Worm (Caenorhabditis elegans) whole organism, young adult: ENCODE data around the gene srv-28.

Source experiments
- C17E4.6 ChIP-seq: fragments of 200-800 bp; sonication (Bioruptor generic); IDR thresholded peaks from 2 replicates; pipeline ENCODE4 v1.3.6; 2022; ENCODE audit warnings: missing genetic modification reagents, missing genetic modification characterization, missing compliant biosample characterization
- F33H1.4 ChIP-seq: fragments of 200-800 bp; sonication (Bioruptor generic); IDR thresholded peaks from 2 replicates; pipeline ENCODE4 v1.3.6; 2022; ENCODE audit warnings: missing genetic modification reagents, missing genetic modification characterization, missing compliant biosample characterization
- F57A8.1 ChIP-seq: fragments of 200-800 bp; sonication (Bioruptor generic); optimal IDR thresholded peaks from 2 replicates; lab custom pipeline; 2018; ENCODE audit warnings: mild to moderate bottlenecking, missing genetic modification characterization, moderate library complexity, missing compliant biosample characterization
- K12H6.12 ChIP-seq: fragments of 200-800 bp; sonication (Bioruptor generic); optimal IDR thresholded peaks from 2 replicates; lab custom pipeline; 2018; ENCODE audit warnings: mild to moderate bottlenecking, missing genetic modification characterization, missing compliant biosample characterization
- Y56A3A.18 ChIP-seq: fragments of 200-800 bp; sonication (Bioruptor generic); IDR thresholded peaks from 2 replicates; pipeline ENCODE4 v1.3.6; 2022; ENCODE audit warnings: missing genetic modification reagents, missing genetic modification characterization, missing compliant biosample characterization
- ZK185.1 ChIP-seq: sonication (generic microtip); optimal IDR thresholded peaks from 2 replicates; lab custom pipeline; 2016; ENCODE audit warnings: mild to moderate bottlenecking, missing genetic modification characterization, missing compliant biosample characterization; ENCODE audit not compliant: poor library complexity, severe bottlenecking
- ama-1 ChIP-seq, 3 experiments: fragments of 150-350 bp in 1 of 3; sonication (generic microtip) in 2 of 3; optimal IDR thresholded peaks; 2 replicates each; lab custom pipeline; 2014 to 2018; ENCODE audit warnings: missing biosample characterization in 2 of 3, missing genetic modification characterization in 2 of 3, missing genetic modification reagents in 2 of 3
- aptf-3 ChIP-seq: fragments of 200-800 bp; sonication (Bioruptor generic); IDR thresholded peaks from 2 replicates; pipeline ENCODE4 v1.3.6; 2022; ENCODE audit warnings: missing genetic modification characterization, missing compliant biosample characterization
- athp-1 ChIP-seq: sonication (generic microtip); optimal IDR thresholded peaks from 2 replicates; lab custom pipeline; 2017; ENCODE audit warnings: mild to moderate bottlenecking, missing genetic modification characterization, missing compliant biosample characterization
- attf-3 ChIP-seq: fragments of 200-800 bp; sonication (Bioruptor generic); conservative IDR thresholded peaks from 2 replicates; pipeline ENCODE4 v1.3.6; 2022; ENCODE audit warnings: missing genetic modification reagents, missing genetic modification characterization, missing compliant biosample characterization
- bed-2 ChIP-seq: fragments of 200-800 bp; sonication (Bioruptor generic); IDR thresholded peaks from 2 replicates; pipeline ENCODE4 v1.3.6; 2022; ENCODE audit warnings: missing genetic modification reagents, missing genetic modification characterization, missing compliant biosample characterization
- ceh-27 ChIP-seq: fragments of 200-800 bp; sonication (Bioruptor generic); optimal IDR thresholded peaks from 2 replicates; lab custom pipeline; 2018; ENCODE audit warnings: mild to moderate bottlenecking, missing genetic modification characterization, moderate library complexity, missing compliant biosample characterization
- ceh-40 ChIP-seq: fragments of 200-800 bp; sonication (Bioruptor generic); IDR thresholded peaks from 2 replicates; pipeline ENCODE4 v1.3.6; 2022; ENCODE audit warnings: missing genetic modification characterization, missing compliant biosample characterization
- ceh-91 ChIP-seq: fragments of 200-800 bp; sonication (Bioruptor generic); IDR thresholded peaks from 2 replicates; pipeline ENCODE4 v1.3.6; 2022; ENCODE audit warnings: missing genetic modification reagents, missing genetic modification characterization, missing compliant biosample characterization
- die-1 ChIP-seq: sonication (generic microtip); optimal IDR thresholded peaks from 2 replicates; lab custom pipeline; 2016; ENCODE audit warnings: missing genotype, mild to moderate bottlenecking, missing genetic modification characterization, missing compliant biosample characterization
- egl-44 ChIP-seq: fragments of 200-800 bp; sonication (Bioruptor generic); IDR thresholded peaks from 2 replicates; pipeline ENCODE4 v1.3.6; 2022; ENCODE audit warnings: missing genetic modification reagents, missing genetic modification characterization, missing compliant biosample characterization
- ekl-4 ChIP-seq: fragments of 200-800 bp; sonication (Bioruptor generic); IDR thresholded peaks from 2 replicates; pipeline ENCODE4 v1.3.6; 2022; ENCODE audit warnings: missing genetic modification reagents, missing genetic modification characterization, missing compliant biosample characterization
- fkh-3 ChIP-seq: sonication (generic microtip); optimal IDR thresholded peaks from 2 replicates; lab custom pipeline; 2016; ENCODE audit warnings: mild to moderate bottlenecking, missing genetic modification characterization, missing compliant biosample characterization
- gei-17 ChIP-seq: fragments of 200-800 bp; sonication (Bioruptor generic); optimal IDR thresholded peaks from 2 replicates; lab custom pipeline; 2018; ENCODE audit warnings: mild to moderate bottlenecking, missing genetic modification characterization, missing compliant biosample characterization
- hmg-20 ChIP-seq: fragments of 200-800 bp; sonication (Bioruptor generic); IDR thresholded peaks from 2 replicates; pipeline ENCODE4 v1.3.6; 2022; ENCODE audit warnings: missing genetic modification reagents, missing genetic modification characterization, missing compliant biosample characterization
- hrde-1 ChIP-seq: sonication (generic microtip); optimal IDR thresholded peaks from 2 replicates; lab custom pipeline; 2016; ENCODE audit warnings: missing genetic modification characterization, mild to moderate bottlenecking, missing compliant biosample characterization, moderate library complexity, missing genotype, missing genetic modification reagents, borderline replicate concordance
- lag-1 ChIP-seq: fragments of 200-800 bp; sonication (Bioruptor generic); IDR thresholded peaks from 2 replicates; pipeline ENCODE4 v1.3.6; 2022; ENCODE audit warnings: missing genetic modification reagents, missing genetic modification characterization, missing compliant biosample characterization
- lin-40 ChIP-seq: sonication (generic microtip); optimal IDR thresholded peaks from 2 replicates; lab custom pipeline; 2016; ENCODE audit warnings: missing genetic modification characterization, mild to moderate bottlenecking, missing compliant biosample characterization, missing genotype, missing genetic modification reagents
- lin-54 ChIP-seq: fragments of 200-800 bp; sonication (Bioruptor generic); optimal IDR thresholded peaks from 2 replicates; lab custom pipeline; 2018; ENCODE audit warnings: mild to moderate bottlenecking, missing genetic modification characterization, missing compliant biosample characterization
- lir-1 ChIP-seq: fragments of 200-800 bp; sonication (Bioruptor generic); conservative IDR thresholded peaks from 2 replicates; pipeline ENCODE4 v1.3.6; 2022; ENCODE audit warnings: missing genetic modification reagents, missing genetic modification characterization, missing compliant biosample characterization
- lsy-27 ChIP-seq: sonication (generic microtip); optimal IDR thresholded peaks from 2 replicates; lab custom pipeline; 2017; ENCODE audit warnings: missing genetic modification characterization, mild to moderate bottlenecking, missing compliant biosample characterization, antibody characterized with exemption, missing genotype, borderline replicate concordance; ENCODE audit not compliant: insufficient read depth
- madf-6 ChIP-seq: fragments of 200-800 bp; sonication (Bioruptor generic); IDR thresholded peaks from 2 replicates; pipeline ENCODE4 v1.3.6; 2022; ENCODE audit warnings: missing genetic modification reagents, missing genetic modification characterization, missing compliant biosample characterization
- mcd-1 ChIP-seq: fragments of 200-800 bp; sonication (Bioruptor generic); IDR thresholded peaks from 2 replicates; pipeline ENCODE4 v1.3.6; 2022; ENCODE audit warnings: missing genetic modification reagents, missing genetic modification characterization, missing compliant biosample characterization
- nfya-2 ChIP-seq: fragments of 200-800 bp; sonication (Bioruptor generic); IDR thresholded peaks from 2 replicates; pipeline ENCODE4 v1.3.6; 2022; ENCODE audit warnings: missing genetic modification reagents, missing genetic modification characterization, missing compliant biosample characterization
- nfyb-1 ChIP-seq: fragments of 200-800 bp; sonication (Bioruptor generic); IDR thresholded peaks from 2 replicates; pipeline ENCODE4 v1.3.6; 2022; ENCODE audit warnings: missing genetic modification reagents, missing genetic modification characterization, missing compliant biosample characterization
- nhr-179 ChIP-seq: sonication (generic microtip); optimal IDR thresholded peaks from 2 replicates; lab custom pipeline; 2016; ENCODE audit warnings: mild to moderate bottlenecking, missing genetic modification characterization, missing compliant biosample characterization
- pha-4 ChIP-seq: fragments of 150-350 bp; sonication (generic microtip); optimal IDR thresholded peaks from 2 replicates; lab custom pipeline; 2014; ENCODE audit warnings: missing biosample characterization, missing genetic modification reagents, missing genetic modification characterization
- repo-1 ChIP-seq: sonication (generic microtip); optimal IDR thresholded peaks from 2 replicates; lab custom pipeline; 2017; ENCODE audit warnings: mild to moderate bottlenecking, missing genetic modification characterization, missing compliant biosample characterization
- snpc-1.3 ChIP-seq: sonication (generic microtip); optimal IDR thresholded peaks from 2 replicates; lab custom pipeline; 2017; ENCODE audit warnings: missing genetic modification characterization, mild to moderate bottlenecking, missing compliant biosample characterization, antibody characterized with exemption, moderate library complexity, missing genotype, missing genetic modification reagents; ENCODE audit not compliant: insufficient read depth
- somi-1 ChIP-seq: fragments of 200-800 bp; sonication (Bioruptor generic); optimal IDR thresholded peaks from 2 replicates; lab custom pipeline; 2018; ENCODE audit warnings: mild to moderate bottlenecking, missing genetic modification characterization, missing compliant biosample characterization
- sptf-2 ChIP-seq: fragments of 200-800 bp; sonication (Bioruptor generic); optimal IDR thresholded peaks from 2 replicates; lab custom pipeline; 2018; ENCODE audit warnings: mild to moderate bottlenecking, missing genetic modification characterization, missing compliant biosample characterization
- ztf-18 ChIP-seq: sonication (generic microtip); optimal IDR thresholded peaks from 2 replicates; lab custom pipeline; 2016; ENCODE audit warnings: missing genotype, mild to moderate bottlenecking, missing genetic modification characterization, missing compliant biosample characterization
- ztf-22 ChIP-seq: fragments of 200-800 bp; sonication (Bioruptor generic); optimal IDR thresholded peaks from 2 replicates; lab custom pipeline; 2018; ENCODE audit warnings: mild to moderate bottlenecking, missing genetic modification characterization, moderate library complexity, missing compliant biosample characterization
- ztf-28 ChIP-seq: fragments of 200-800 bp; sonication (Bioruptor generic); IDR thresholded peaks from 2 replicates; pipeline ENCODE4 v1.3.6; 2022; ENCODE audit warnings: missing genetic modification reagents, missing genetic modification characterization, missing compliant biosample characterization

The srv-28 gene

DNA sequence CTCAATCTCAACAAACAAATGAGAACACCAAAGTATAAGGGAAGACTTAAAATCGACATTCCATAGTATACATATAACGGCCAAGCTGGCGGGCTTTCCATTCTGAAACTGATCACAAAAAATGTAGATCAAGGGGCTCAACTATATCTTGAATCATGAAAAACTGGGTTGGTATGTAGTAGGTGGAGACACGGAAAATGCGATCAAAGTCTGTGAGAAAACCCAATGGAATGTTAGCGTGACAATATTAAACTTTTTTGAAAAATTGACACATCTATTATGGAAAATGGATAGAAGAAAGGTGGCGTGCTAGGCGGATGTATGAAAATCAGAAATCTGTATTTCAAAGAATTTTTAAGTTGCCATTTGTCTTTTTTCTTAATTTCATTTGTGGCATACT lies at the start of gene srv-28:
srv-28 (minus strand) TSS at position 101 of the 400 bp plus-strand sequence.
- TF ChIP-seq lin-40 (tag; lab: Kevin White, UChicago) (no peak), nfya-2 (GFP tag; lab: Robert Waterston, UW) (no peak), F33H1.4 (GFP tag; lab: Robert Waterston, UW) (no peak), ztf-28 (GFP tag; lab: Robert Waterston, UW) (no peak), athp-1 (no peak), lsy-27 (no peak)
- TF ChIP-seq, all 124 proteins: peak for 0

ce11 chrIV:6307439-6307838 lies 44.3 kb upstream of the srv-28 start, which contains the start of gene csp-2:
Gene csp-2 (plus strand): TSS chrIV:6307739.
- TF ChIP-seq Y56A3A.18 (no peak), nhr-179 (tag; lab: Kevin White, UChicago) (no peak), attf-3 (GFP tag; lab: Robert Waterston, UW) (no peak), egl-44 (no peak), aptf-3 (GFP tag; lab: Robert Waterston, UW) (no peak), ekl-4 (GFP tag; lab: Robert Waterston, UW) (no peak)

DNA sequence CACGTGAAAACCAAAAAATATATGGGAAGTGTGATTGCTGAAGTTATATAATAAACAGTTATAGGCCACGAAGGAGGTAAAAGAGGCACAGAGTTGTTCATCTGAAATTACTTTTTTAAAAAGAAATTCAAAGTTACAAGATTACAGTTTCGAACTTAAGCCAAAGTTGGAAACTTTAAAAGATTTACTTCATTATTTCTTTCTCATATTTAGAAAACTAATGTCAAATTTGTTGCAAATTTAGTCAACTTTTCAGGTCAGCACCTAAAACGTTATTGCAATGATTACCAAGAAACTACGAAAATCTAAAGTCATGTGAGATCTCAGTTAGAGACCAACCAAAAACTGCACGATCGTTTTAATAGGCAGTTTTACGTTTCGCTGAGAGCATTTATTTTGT lies 40.5 kb upstream of the srv-28 start, which contains the start of gene srv-25:
srv-25 (minus strand) TSS at position 101 of the 400 bp plus-strand sequence.
- no peak for TF ChIP-seq F57A8.1 (GFP tag; lab: Kevin White, UChicago)

DNA sequence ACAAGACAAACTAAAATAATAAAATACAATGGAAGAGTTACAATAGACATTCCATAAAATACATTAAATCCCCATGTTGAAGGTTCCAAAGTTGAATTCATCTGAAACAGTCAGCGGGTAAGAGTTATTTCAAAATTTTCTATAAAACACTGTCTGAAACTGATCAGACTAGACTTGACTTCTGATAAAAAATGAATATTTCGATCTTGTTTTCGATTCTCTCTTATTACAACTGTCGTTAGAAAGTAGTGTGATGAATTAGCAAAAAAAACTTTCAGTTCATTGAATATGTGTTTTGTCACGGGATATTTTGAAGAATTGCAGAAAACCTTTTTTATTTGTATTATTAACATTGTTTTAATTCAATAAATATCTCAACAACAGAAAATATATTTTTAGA lies 38.6 kb upstream of the srv-28 start, which contains the start of gene srv-26:
srv-26 (minus strand) TSS at position 101 of the 400 bp plus-strand sequence.
- TF ChIP-seq lin-54, result no peak
- no peak for TF ChIP-seq ceh-40 (GFP tag; lab: Robert Waterston, UW)
- no peak for TF ChIP-seq lir-1 (GFP tag; lab: Robert Waterston, UW)
- no peak for TF ChIP-seq gei-17 (GFP tag; lab: Kevin White, UChicago)
- no peak for TF ChIP-seq lag-1 (GFP tag; lab: Robert Waterston, UW)
- no peak for TF ChIP-seq repo-1 (tag; lab: Kevin White, UChicago)
- no peak for TF ChIP-seq hmg-20
- TF ChIP-seq snpc-1.3 (tag; lab: Kevin White, UChicago), result no peak

DNA sequence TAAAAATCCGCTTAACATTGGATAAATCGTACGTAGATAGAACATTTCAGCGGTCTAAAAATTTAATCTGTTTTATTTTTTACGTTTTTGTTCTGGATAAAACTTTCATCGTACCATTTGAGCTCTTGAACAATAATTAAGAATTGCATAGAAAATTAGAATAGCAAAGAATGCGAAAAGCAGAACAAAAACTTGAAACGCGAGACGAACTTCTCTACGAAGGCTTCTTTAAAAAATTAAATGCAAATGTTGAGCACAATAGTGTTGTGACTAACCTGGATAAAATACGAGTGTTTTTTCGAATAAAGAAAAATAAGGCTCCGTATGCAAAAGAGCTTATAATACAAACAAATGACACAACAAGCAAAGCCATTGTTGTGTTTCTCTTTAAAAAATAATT lies 36.4 kb upstream of the srv-28 start:
- TF ChIP-seq ama-1 (optimal IDR thresholded peaks at IDR 0.05; lab: Kevin White, UChicago) (no peak), ama-1 (GFP tag; optimal IDR thresholded peaks at IDR 0.05; lab: Kevin White, UChicago) (no peak), hrde-1 (tag; lab: Kevin White, UChicago) (no peak), bed-2 (GFP tag; lab: Robert Waterston, UW) (no peak), fkh-3 (no peak), sptf-2 (no peak)

DNA sequence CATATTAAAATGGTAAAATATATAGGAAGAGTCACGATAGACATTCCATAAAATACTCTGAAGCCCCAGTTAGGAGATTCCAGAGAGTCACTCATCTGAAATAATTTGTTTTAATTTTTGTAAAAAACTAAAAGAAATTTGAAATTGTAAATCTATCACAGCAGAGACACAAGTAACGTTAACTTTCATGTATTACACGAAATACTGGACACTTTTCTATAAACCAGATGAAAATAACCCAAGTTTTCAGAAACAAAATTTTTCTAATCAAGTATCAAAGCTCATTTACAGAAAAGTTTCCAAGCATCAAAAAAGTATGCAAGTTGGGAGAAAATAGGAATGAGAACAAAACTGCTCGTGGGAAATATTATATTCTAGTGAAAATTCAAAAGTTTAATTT lies 35.1 kb upstream of the srv-28 start, which contains the start of gene srv-27:
srv-27 (minus strand) TSS at position 101 of the 400 bp plus-strand sequence.
- TF ChIP-seq ztf-18 (tag; lab: Kevin White, UChicago) (no peak), nfyb-1 (no peak), ZK185.1 (tag; lab: Kevin White, UChicago) (no peak), K12H6.12 (tag; lab: Kevin White, UChicago) (no peak), ceh-91 (no peak), lin-40 (tag; lab: Kevin White, UChicago) (no peak), mcd-1 (GFP tag; lab: Robert Waterston, UW) (no peak), somi-1 (GFP tag; lab: Kevin White, UChicago) (no peak), C17E4.6 (GFP tag; lab: Robert Waterston, UW) (no peak), pha-4 (no peak), madf-6 (GFP tag; lab: Robert Waterston, UW) (no peak), die-1 (no peak), nhr-179 (tag; lab: Kevin White, UChicago) (no peak), ceh-27 (GFP tag; lab: Kevin White, UChicago) (no peak), ztf-22 (GFP tag; lab: Kevin White, UChicago) (no peak), nfya-2 (GFP tag; lab: Robert Waterston, UW) (no peak)
